Worm (Caenorhabditis elegans): ENCODE data around the gene T02C1.1.

ce11 chrIII:9269012-9269471 lies 21.7 kb downstream of the T02C1.1 start, which contains the start of gene clip-1:
- TF ChIP-seq dao-5 (tag; optimal IDR thresholded peaks at IDR 0.05) = no peak
- TF ChIP-seq him-1 (tag; optimal IDR thresholded peaks at IDR 0.05) = no peak
- no peak for TF ChIP-seq W03F9.2 (tag; optimal IDR thresholded peaks at IDR 0.05)

Data from whole organism, L4/young adult.